Worm (Caenorhabditis elegans) whole organism, L4/young adult: ENCODE data around the gene exos-7.

Experiments used
- W03F9.2 ChIP-seq: fragments of 150-350 bp; optimal IDR thresholded peaks from 2 replicates; lab custom pipeline; 2014; ENCODE audit warnings: missing biosample characterization, missing genetic modification characterization
- dao-5 ChIP-seq: sonication (generic microtip); optimal IDR thresholded peaks from 2 replicates; lab custom pipeline; 2016; ENCODE audit warnings: missing genotype, missing genetic modification characterization, moderate library complexity, missing compliant biosample characterization
- him-1 ChIP-seq: sonication (generic microtip); optimal IDR thresholded peaks from 2 replicates; lab custom pipeline; 2016; ENCODE audit warnings: missing genotype, missing genetic modification reagents, missing genetic modification characterization, missing compliant biosample characterization

DNA sequence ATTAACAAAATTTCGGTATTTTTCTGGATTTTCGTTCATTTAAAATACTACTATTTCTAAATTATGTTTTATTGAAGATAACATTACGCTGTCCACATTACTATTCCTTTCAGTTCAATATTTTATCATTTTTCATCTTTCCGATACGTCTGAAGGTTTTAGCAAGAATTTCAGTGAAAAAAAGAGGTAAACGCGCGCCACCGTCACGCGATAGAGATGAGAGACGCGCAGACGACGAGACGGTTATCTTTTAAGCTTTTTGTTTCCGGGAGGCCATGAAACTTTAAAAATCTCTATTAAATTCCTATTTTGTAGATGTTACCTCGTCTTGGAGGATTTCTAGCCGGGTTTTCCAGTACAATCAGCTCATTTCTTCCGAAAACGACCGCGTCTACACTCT is 900 bp upstream of the exos-7 start, which contains the start of gene mrps-12:
- no peak for TF ChIP-seq him-1 (tag; lab: Kevin White, UChicago)
- TF ChIP-seq dao-5 (tag; lab: Kevin White, UChicago): no peak
- no peak for TF ChIP-seq W03F9.2 (tag; lab: Kevin White, UChicago)
